Worm (Caenorhabditis elegans) whole organism, early embryonic: ENCODE data around the gene grl-10.

Experiments used
- B0310.2 ChIP-seq: sonication (generic microtip); optimal IDR thresholded peaks from 2 replicates; lab custom pipeline; 2016; ENCODE audit warnings: mild to moderate bottlenecking, missing genetic modification characterization, missing compliant biosample characterization
- F13C5.2 ChIP-seq: sonication (generic microtip); optimal IDR thresholded peaks from 2 replicates; lab custom pipeline; 2017; ENCODE audit warnings: mild to moderate bottlenecking, missing genetic modification characterization, inconsistent platforms, missing compliant biosample characterization
- ama-1 ChIP-seq: fragments of 150-350 bp; optimal IDR thresholded peaks from 2 replicates; lab custom pipeline; 2014
- ceh-13 ChIP-seq: fragments of 200-800 bp; sonication (Bioruptor generic); optimal IDR thresholded peaks from 2 replicates; lab custom pipeline; 2018; ENCODE audit warnings: mild to moderate bottlenecking, missing genetic modification characterization, missing compliant biosample characterization
- ceh-36 ChIP-seq: sonication (generic microtip); optimal IDR thresholded peaks from 2 replicates; lab custom pipeline; 2016; ENCODE audit warnings: missing genetic modification characterization, inconsistent platforms, missing compliant biosample characterization
- ets-7 ChIP-seq: sonication (generic microtip); optimal IDR thresholded peaks from 2 replicates; lab custom pipeline; 2016; ENCODE audit warnings: missing genotype, missing genetic modification characterization, missing compliant biosample characterization
- flt-1 ChIP-seq: fragments of 200-800 bp; sonication (Bioruptor generic); IDR thresholded peaks from 2 replicates; pipeline ENCODE4 v1.3.6; 2022; ENCODE audit warnings: missing genetic modification characterization, missing compliant biosample characterization
- hmbx-1 ChIP-seq: sonication (generic microtip); optimal IDR thresholded peaks from 2 replicates; lab custom pipeline; 2016; ENCODE audit warnings: mild to moderate bottlenecking, missing genetic modification characterization, missing compliant biosample characterization
- hmg-4 ChIP-seq: fragments of 200-800 bp; sonication (Bioruptor generic); optimal IDR thresholded peaks from 2 replicates; lab custom pipeline; 2018; ENCODE audit warnings: mild to moderate bottlenecking, missing genetic modification characterization, missing compliant biosample characterization
- hnd-1 ChIP-seq: sonication (generic microtip); optimal IDR thresholded peaks from 2 replicates; lab custom pipeline; 2016; ENCODE audit warnings: missing genetic modification characterization, missing compliant biosample characterization
- pes-1 ChIP-seq: fragments of 200-800 bp; sonication (Bioruptor generic); IDR thresholded peaks from 2 replicates; pipeline ENCODE4 v1.3.6; 2022; ENCODE audit warnings: missing genetic modification reagents, missing genetic modification characterization, missing compliant biosample characterization
- scrt-1 ChIP-seq: fragments of 200-800 bp; sonication (Bioruptor generic); IDR thresholded peaks from 2 replicates; pipeline ENCODE4 v1.3.6; 2022; ENCODE audit warnings: missing genetic modification characterization, missing compliant biosample characterization
- sea-1 ChIP-seq: fragments of 200-800 bp; sonication (Bioruptor generic); conservative IDR thresholded peaks from 2 replicates; pipeline ENCODE4 v1.3.6; 2022; ENCODE audit warnings: missing genetic modification characterization, missing compliant biosample characterization
- tra-4 ChIP-seq: sonication (generic microtip); optimal IDR thresholded peaks from 2 replicates; lab custom pipeline; 2017; ENCODE audit warnings: missing genetic modification characterization, missing compliant biosample characterization

DNA sequence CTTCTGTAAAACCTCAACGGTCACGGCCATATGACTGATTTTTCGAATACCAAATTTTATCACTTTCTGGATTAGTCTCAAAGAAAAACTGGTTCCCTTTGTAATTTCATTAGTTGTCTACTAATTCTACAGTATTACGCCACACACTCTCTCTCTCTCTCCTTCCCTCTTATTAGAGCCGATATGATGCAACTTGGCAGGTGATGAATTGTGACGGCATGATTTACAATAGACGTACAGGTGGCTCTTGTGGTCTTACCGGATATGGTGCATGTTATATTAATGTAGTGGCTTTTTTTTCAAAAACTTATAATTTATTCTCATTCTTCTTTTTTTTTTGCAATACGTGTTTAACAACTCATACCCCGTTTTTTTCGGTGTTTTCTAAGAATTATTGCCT is 32.4 kb upstream of the grl-10 start:
- TF ChIP-seq scrt-1 (GFP tag; lab: Robert Waterston, UW) (no peak), flt-1 (GFP tag; lab: Robert Waterston, UW) (no peak), F13C5.2 (tag; lab: Kevin White, UChicago) (no peak), ceh-13 (GFP tag; lab: Kevin White, UChicago) (no peak), hmbx-1 (no peak), tra-4 (tag; lab: Kevin White, UChicago) (no peak), hnd-1 (no peak), B0310.2 (tag; lab: Kevin White, UChicago) (no peak), ama-1 (lab: Kevin White, UChicago) (no peak), ets-7 (tag; lab: Kevin White, UChicago) (no peak), ceh-36 (tag; lab: Kevin White, UChicago) (no peak), pes-1 (GFP tag; lab: Robert Waterston, UW) (no peak), hmg-4 (no peak), sea-1 (GFP tag; lab: Robert Waterston, UW) (no peak)
